Worm (Caenorhabditis elegans): ENCODE measurements around the gene arc-1.

Gene arc-1

DNA sequence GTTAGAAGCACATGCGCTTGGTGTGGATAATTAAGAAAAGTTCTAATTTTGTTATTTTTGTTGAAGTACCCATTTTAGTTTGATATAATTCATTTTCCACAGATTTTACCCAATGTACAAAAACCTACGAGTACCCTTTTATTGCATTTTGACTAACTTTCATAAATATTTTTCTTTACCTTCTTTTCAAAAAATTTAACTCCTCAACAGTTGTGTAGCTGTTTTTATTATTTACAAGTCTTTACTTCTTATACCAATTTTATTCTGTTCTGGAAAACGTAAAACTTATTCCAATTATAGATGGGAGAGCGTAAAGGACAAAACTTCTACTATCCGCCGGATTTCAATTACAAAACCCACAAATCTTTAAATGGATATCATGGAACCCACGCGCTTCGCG is 25.6 kb upstream of the arc-1 start, which contains the start of gene ZK1307.9:
ZK1307.9 (plus strand) TSS at position 301 of the 400 bp plus-strand sequence.
- TF ChIP-seq scrt-1 (GFP tag; IDR thresholded peaks at IDR 0.05) (no peak), ceh-13 (GFP tag; optimal IDR thresholded peaks at IDR 0.05) (no peak), tra-4 (tag; optimal IDR thresholded peaks at IDR 0.05) (no peak), hnd-1 (tag; optimal IDR thresholded peaks at IDR 0.05) (no peak), tbx-11 (GFP tag; IDR thresholded peaks at IDR 0.05) (no peak), F13C5.2 (tag; optimal IDR thresholded peaks at IDR 0.05) (no peak), aly-1 (tag; optimal IDR thresholded peaks at IDR 0.05) (no peak), sea-1 (GFP tag; conservative IDR thresholded peaks at IDR 0.05) (no peak), hmbx-1 (tag; optimal IDR thresholded peaks at IDR 0.05) (no peak), pes-1 (GFP tag; IDR thresholded peaks at IDR 0.05) (no peak), ceh-36 (tag; optimal IDR thresholded peaks at IDR 0.05) (no peak), tbx-37 (GFP tag; conservative IDR thresholded peaks at IDR 0.05) (no peak), B0310.2 (tag; optimal IDR thresholded peaks at IDR 0.05) (no peak), ets-7 (tag; optimal IDR thresholded peaks at IDR 0.05) (no peak)

DNA sequence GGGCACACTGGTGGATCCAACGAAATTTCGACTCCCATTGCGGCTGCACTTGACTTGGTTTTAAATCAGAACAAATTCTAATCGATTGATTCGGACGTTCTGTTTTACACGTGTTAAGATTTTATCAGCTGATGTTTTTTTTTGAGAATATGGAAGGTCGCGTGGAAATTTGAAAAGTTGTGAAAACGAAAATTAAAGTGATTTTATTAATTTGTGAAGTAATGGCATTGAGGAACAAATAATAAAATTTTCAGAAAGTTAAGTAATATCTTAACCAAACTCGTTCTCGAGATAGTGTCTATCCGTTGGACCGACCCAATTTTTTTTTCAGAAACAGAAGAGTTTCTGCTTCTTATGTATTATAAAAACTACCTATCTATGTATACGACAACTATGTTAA is 23.1 kb upstream of the arc-1 start, which contains the start of gene ZK1307.4:
ZK1307.4 (minus strand) TSS at position 101 of the 400 bp plus-strand sequence.
- no peak for TF ChIP-seq tbx-11 (GFP tag; IDR thresholded peaks at IDR 0.05)
- no peak for TF ChIP-seq ama-1 (optimal IDR thresholded peaks at IDR 0.05)
- no peak for TF ChIP-seq pes-1 (GFP tag; IDR thresholded peaks at IDR 0.05)
- no peak for TF ChIP-seq tbx-37 (GFP tag; conservative IDR thresholded peaks at IDR 0.05)
- TF ChIP-seq flt-1 (GFP tag; IDR thresholded peaks at IDR 0.05): no peak
- TF ChIP-seq sea-1 (GFP tag; conservative IDR thresholded peaks at IDR 0.05): no peak
- TF ChIP-seq ceh-13 (GFP tag; optimal IDR thresholded peaks at IDR 0.05): no peak
- TF ChIP-seq tra-4 (tag; optimal IDR thresholded peaks at IDR 0.05): no peak
- no peak for TF ChIP-seq hmbx-1 (tag; optimal IDR thresholded peaks at IDR 0.05)
- TF ChIP-seq aly-1 (tag; optimal IDR thresholded peaks at IDR 0.05): no peak
- no peak for TF ChIP-seq hnd-1 (tag; optimal IDR thresholded peaks at IDR 0.05)
- TF ChIP-seq F13C5.2 (tag; optimal IDR thresholded peaks at IDR 0.05): no peak
- TF ChIP-seq ets-7 (tag; optimal IDR thresholded peaks at IDR 0.05): no peak

ce11 chrII:9652919-9653318 is 21.9 kb upstream of the arc-1 start, which contains the start of gene ZK1307.3:
Gene ZK1307.3, minus strand, starts transcription at chrII:9653019.
- TF ChIP-seq flt-1 (GFP tag; IDR thresholded peaks at IDR 0.05): no peak
- no peak for TF ChIP-seq ama-1 (optimal IDR thresholded peaks at IDR 0.05)
- no peak for TF ChIP-seq sea-1 (GFP tag; conservative IDR thresholded peaks at IDR 0.05)
- no peak for TF ChIP-seq tbx-37 (GFP tag; conservative IDR thresholded peaks at IDR 0.05)
- no peak for TF ChIP-seq ets-7 (tag; optimal IDR thresholded peaks at IDR 0.05)
- TF ChIP-seq tbx-11 (GFP tag; IDR thresholded peaks at IDR 0.05): no peak
- no peak for TF ChIP-seq hnd-1 (tag; optimal IDR thresholded peaks at IDR 0.05)
- TF ChIP-seq ceh-36 (tag; optimal IDR thresholded peaks at IDR 0.05): no peak
- TF ChIP-seq ceh-13 (GFP tag; optimal IDR thresholded peaks at IDR 0.05): no peak
- no peak for TF ChIP-seq pes-1 (GFP tag; IDR thresholded peaks at IDR 0.05)
- TF ChIP-seq B0310.2 (tag; optimal IDR thresholded peaks at IDR 0.05): no peak
- TF ChIP-seq scrt-1 (GFP tag; IDR thresholded peaks at IDR 0.05): no peak
- TF ChIP-seq tra-4 (tag; optimal IDR thresholded peaks at IDR 0.05): no peak
- TF ChIP-seq F13C5.2 (tag; optimal IDR thresholded peaks at IDR 0.05): no peak
- TF ChIP-seq hmg-4 (GFP tag; optimal IDR thresholded peaks at IDR 0.05): no peak
- TF ChIP-seq hmbx-1 (tag; optimal IDR thresholded peaks at IDR 0.05): no peak
- no peak for TF ChIP-seq aly-1 (tag; optimal IDR thresholded peaks at IDR 0.05)

- no peak for TF ChIP-seq pes-1 (GFP tag; IDR thresholded peaks at IDR 0.05)
- TF ChIP-seq tbx-11 (GFP tag; IDR thresholded peaks at IDR 0.05): no peak
- TF ChIP-seq ceh-36 (tag; optimal IDR thresholded peaks at IDR 0.05): no peak
- no peak for TF ChIP-seq hnd-1 (tag; optimal IDR thresholded peaks at IDR 0.05)
- TF ChIP-seq ets-7 (tag; optimal IDR thresholded peaks at IDR 0.05): no peak
- no peak for TF ChIP-seq aly-1 (tag; optimal IDR thresholded peaks at IDR 0.05)
- TF ChIP-seq B0310.2 (tag; optimal IDR thresholded peaks at IDR 0.05): no peak
- TF ChIP-seq tbx-37 (GFP tag; conservative IDR thresholded peaks at IDR 0.05): no peak
- TF ChIP-seq hmbx-1 (tag; optimal IDR thresholded peaks at IDR 0.05): no peak
- no peak for TF ChIP-seq ama-1 (optimal IDR thresholded peaks at IDR 0.05)
- TF ChIP-seq F13C5.2 (tag; optimal IDR thresholded peaks at IDR 0.05): no peak
- no peak for TF ChIP-seq flt-1 (GFP tag; IDR thresholded peaks at IDR 0.05)
- TF ChIP-seq tra-4 (tag; optimal IDR thresholded peaks at IDR 0.05): no peak
- TF ChIP-seq sea-1 (GFP tag; conservative IDR thresholded peaks at IDR 0.05): no peak
These were observed 21.1 kb upstream of the arc-1 start, which contains the start of gene ZK1307.2 for ce11 chrII:9653679-9654078. Gene ZK1307.2, minus strand, starts transcription at chrII:9653952.

DNA sequence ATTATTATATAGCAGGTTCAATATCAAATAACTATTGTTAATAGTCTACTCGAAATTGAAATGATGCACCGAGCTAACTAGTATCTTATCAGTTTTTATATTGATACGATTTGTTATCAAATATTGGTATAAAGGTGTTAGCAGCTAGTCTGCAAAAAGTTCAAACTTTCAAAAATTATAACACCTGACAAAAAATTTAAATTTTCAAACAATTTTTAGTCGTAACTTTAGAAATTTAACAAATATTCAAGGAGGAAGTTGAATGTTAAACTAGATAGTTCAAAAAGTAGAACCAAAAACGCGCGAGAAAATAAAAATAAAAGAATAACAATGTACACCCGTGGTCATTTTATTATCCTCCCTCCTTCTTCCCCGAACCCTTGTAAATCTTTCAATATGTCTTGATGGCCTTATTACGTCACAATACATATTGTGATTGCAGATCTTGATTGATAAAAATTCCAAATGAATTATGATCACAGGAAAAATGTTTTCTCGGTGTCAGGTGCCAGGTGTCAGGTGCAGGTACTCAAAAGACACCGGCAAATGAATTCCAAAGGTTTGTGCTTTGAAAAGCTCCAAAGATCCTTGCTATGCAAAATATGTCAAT is 19.1 kb upstream of the arc-1 start, which contains the start of gene ZK1307.1:
ZK1307.1 (minus strand) TSS at position 51 of the 610 bp plus-strand sequence.
- TF ChIP-seq scrt-1 (GFP tag; IDR thresholded peaks at IDR 0.05) (no peak), ceh-13 (GFP tag; optimal IDR thresholded peaks at IDR 0.05) (no peak), pes-1 (GFP tag; IDR thresholded peaks at IDR 0.05) (no peak), tbx-11 (GFP tag; IDR thresholded peaks at IDR 0.05) (no peak), hnd-1 (tag; optimal IDR thresholded peaks at IDR 0.05) (no peak), sea-1 (GFP tag; conservative IDR thresholded peaks at IDR 0.05) (no peak), hmbx-1 (tag; optimal IDR thresholded peaks at IDR 0.05) (no peak), B0310.2 (tag; optimal IDR thresholded peaks at IDR 0.05) (no peak), aly-1 (tag; optimal IDR thresholded peaks at IDR 0.05) (no peak), tra-4 (tag; optimal IDR thresholded peaks at IDR 0.05) (no peak), flt-1 (GFP tag; IDR thresholded peaks at IDR 0.05) (no peak), F13C5.2 (tag; optimal IDR thresholded peaks at IDR 0.05) (no peak), ama-1 (optimal IDR thresholded peaks at IDR 0.05) (no peak), tbx-37 (GFP tag; conservative IDR thresholded peaks at IDR 0.05) (no peak), ceh-36 (tag; optimal IDR thresholded peaks at IDR 0.05) (no peak), ets-7 (tag; optimal IDR thresholded peaks at IDR 0.05) (no peak), hmg-4 (GFP tag; optimal IDR thresholded peaks at IDR 0.05) (no peak)

DNA sequence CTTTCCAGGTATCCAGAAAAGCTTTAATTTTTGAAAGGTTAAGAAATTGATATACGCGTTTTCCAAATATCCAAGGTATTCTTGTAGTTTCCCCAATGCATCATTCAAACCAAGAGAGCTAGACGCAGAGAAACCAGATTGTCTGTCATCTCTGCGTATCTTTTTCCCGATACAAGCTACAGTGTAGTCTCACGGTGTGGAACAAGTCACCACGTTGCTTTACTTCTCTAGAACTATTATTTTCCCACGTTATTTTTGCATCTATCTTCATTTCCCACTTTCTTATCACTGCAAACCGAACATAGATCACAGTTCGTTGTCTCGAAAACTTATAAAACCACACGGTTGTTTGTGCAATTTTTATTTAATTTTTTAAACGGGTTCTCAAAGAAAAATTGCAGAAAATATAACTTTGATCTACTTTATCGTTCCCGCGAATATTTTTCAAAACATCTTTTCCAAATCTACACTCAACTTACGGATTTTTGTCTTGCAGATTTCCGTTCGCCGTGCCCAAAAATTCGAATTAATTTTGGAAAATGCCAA is 18.5 kb upstream of the arc-1 start, which contains the start of gene gstk-1:
gstk-1 (plus strand) TSS at position 496 of the 546 bp plus-strand sequence.
- no peak for TF ChIP-seq tbx-37 (GFP tag; conservative IDR thresholded peaks at IDR 0.05)
- no peak for TF ChIP-seq aly-1 (tag; optimal IDR thresholded peaks at IDR 0.05)
- no peak for TF ChIP-seq hmbx-1 (tag; optimal IDR thresholded peaks at IDR 0.05)
- no peak for TF ChIP-seq B0310.2 (tag; optimal IDR thresholded peaks at IDR 0.05)
